Worm (Caenorhabditis elegans) whole organism, L1 larva: ENCODE results near the gene R11.4.

Experiments used
- C04F5.9 ChIP-seq: sonication (generic microtip); optimal IDR thresholded peaks from 2 replicates; lab custom pipeline; 2016; ENCODE audit warnings: missing genetic modification characterization, missing compliant biosample characterization
- C16A3.4 ChIP-seq: fragments of 150-350 bp; optimal IDR thresholded peaks from 2 replicates; lab custom pipeline; 2014; ENCODE audit warnings: missing biosample characterization, missing genetic modification characterization
- Y116A8C.19 ChIP-seq: sonication (generic microtip); optimal IDR thresholded peaks from 2 replicates; lab custom pipeline; 2016; ENCODE audit warnings: missing compliant biosample characterization, missing genetic modification characterization, borderline replicate concordance
- alr-1 ChIP-seq: fragments of 200-800 bp; sonication (Bioruptor generic); optimal IDR thresholded peaks from 2 replicates; lab custom pipeline; 2018; ENCODE audit warnings: borderline replicate concordance, mild to moderate bottlenecking, missing genetic modification characterization, missing compliant biosample characterization
- aly-2 ChIP-seq: fragments of 150-350 bp; optimal IDR thresholded peaks from 2 replicates; lab custom pipeline; 2014; ENCODE audit warnings: missing biosample characterization, missing genetic modification characterization
- ceh-63 ChIP-seq: fragments of 200-800 bp; sonication (Bioruptor generic); optimal IDR thresholded peaks from 2 replicates; lab custom pipeline; 2018; ENCODE audit warnings: mild to moderate bottlenecking, missing genetic modification characterization, missing compliant biosample characterization
- ceh-8 ChIP-seq: fragments of 200-800 bp; sonication (Bioruptor generic); optimal IDR thresholded peaks from 2 replicates; lab custom pipeline; 2018; ENCODE audit warnings: mild to moderate bottlenecking, missing genetic modification characterization, moderate library complexity, missing compliant biosample characterization
- ceh-82 ChIP-seq, 3 experiments: fragments of 150-350 bp in 1 of 3; sonication (generic microtip) in 2 of 3; optimal IDR thresholded peaks; 2 replicates each; lab custom pipeline; 2014 to 2017; ENCODE audit warnings: missing biosample characterization in 3 of 3, missing genetic modification characterization in 3 of 3
- ces-1 ChIP-seq: fragments of 150-350 bp; optimal IDR thresholded peaks from 2 replicates; lab custom pipeline; 2014; ENCODE audit warnings: missing biosample characterization, missing genetic modification reagents, missing genetic modification characterization
- dpl-1 ChIP-seq, 3 experiments: fragments of 150-350 bp in 2 of 3; sonication (generic microtip) in 1 of 3; optimal IDR thresholded peaks; 2 replicates each; lab custom pipeline; 2014 to 2017; ENCODE audit warnings: missing biosample characterization in 3 of 3, missing genetic modification characterization in 3 of 3, missing genetic modification reagents in 3 of 3
- dsc-1 ChIP-seq: sonication (generic microtip); optimal IDR thresholded peaks from 2 replicates; lab custom pipeline; 2016; ENCODE audit warnings: mild to moderate bottlenecking, missing genetic modification characterization, missing compliant biosample characterization
- efl-1 ChIP-seq, 4 experiments: fragments of 150-350 bp; optimal IDR thresholded peaks in 3 of 4; peaks in 1 of 4; 1 replicate in 1 of 4; 2 replicates in 3 of 4; lab custom pipeline; 2014; ENCODE audit warnings: missing biosample characterization in 2 of 4, missing genetic modification characterization in 2 of 4, missing genetic modification reagents in 2 of 4
- efl-3 ChIP-seq: fragments of 200-800 bp; sonication (Bioruptor generic); optimal IDR thresholded peaks from 2 replicates; lab custom pipeline; 2018; ENCODE audit warnings: mild to moderate bottlenecking, missing genetic modification characterization, missing compliant biosample characterization
- egl-13 ChIP-seq: sonication (generic microtip); optimal IDR thresholded peaks from 2 replicates; lab custom pipeline; 2016; ENCODE audit warnings: missing genotype, missing genetic modification reagents, missing genetic modification characterization, missing compliant biosample characterization
- elt-2 ChIP-seq: sonication (generic microtip); optimal IDR thresholded peaks from 2 replicates; lab custom pipeline; 2016; ENCODE audit warnings: missing genetic modification characterization, mild to moderate bottlenecking, inconsistent platforms, missing compliant biosample characterization, missing genetic modification reagents
- elt-3 ChIP-seq, 6 experiments: fragments of 150-350 bp in 1 of 6; sonication (generic microtip); optimal IDR thresholded peaks; 2 replicates each; lab custom pipeline; 2017 to 2018; ENCODE audit warnings: missing biosample characterization in 6 of 6, missing genetic modification characterization in 6 of 6, inconsistent platforms in 1 of 6
- ets-5 ChIP-seq: fragments of 200-800 bp; sonication (Bioruptor generic); IDR thresholded peaks from 2 replicates; pipeline ENCODE4 v1.3.6; 2022; ENCODE audit warnings: missing genetic modification characterization, missing compliant biosample characterization
- fkh-10 ChIP-seq: sonication (generic microtip); optimal IDR thresholded peaks from 2 replicates; lab custom pipeline; 2017; ENCODE audit warnings: missing biosample characterization, missing genetic modification reagents, missing genetic modification characterization
- fkh-4 ChIP-seq: sonication (generic microtip); optimal IDR thresholded peaks from 2 replicates; lab custom pipeline; 2016; ENCODE audit warnings: missing compliant biosample characterization, missing genetic modification characterization, borderline replicate concordance
- fkh-8 ChIP-seq: sonication (generic microtip); optimal IDR thresholded peaks from 2 replicates; lab custom pipeline; 2016; ENCODE audit warnings: mild to moderate bottlenecking, missing genetic modification characterization, missing compliant biosample characterization
- fos-1 ChIP-seq: fragments of 150-350 bp; optimal IDR thresholded peaks from 2 replicates; lab custom pipeline; 2014; ENCODE audit warnings: missing biosample characterization, missing genetic modification characterization
- irx-1 ChIP-seq: sonication (generic microtip); optimal IDR thresholded peaks from 2 replicates; lab custom pipeline; 2016; ENCODE audit warnings: missing genetic modification characterization, missing compliant biosample characterization
- isw-1 ChIP-seq: fragments of 200-800 bp; sonication (Bioruptor generic); IDR thresholded peaks from 2 replicates; pipeline ENCODE4 v1.3.6; 2022; ENCODE audit warnings: missing genetic modification characterization, missing compliant biosample characterization
- lin-13 ChIP-seq: fragments of 150-350 bp; optimal IDR thresholded peaks from 2 replicates; lab custom pipeline; 2014; ENCODE audit warnings: missing biosample characterization, missing genetic modification reagents, missing genetic modification characterization
- lin-15B ChIP-seq: fragments of 150-350 bp; sonication (generic microtip); optimal IDR thresholded peaks from 3 replicates; lab custom pipeline; 2014; ENCODE audit warnings: missing biosample characterization, missing genetic modification characterization
- lir-3 ChIP-seq: sonication (generic microtip); optimal IDR thresholded peaks from 2 replicates; lab custom pipeline; 2016; ENCODE audit warnings: mild to moderate bottlenecking, missing genetic modification characterization, moderate library complexity, missing compliant biosample characterization; ENCODE audit not compliant: poor library complexity
- mep-1 ChIP-seq: fragments of 150-350 bp; optimal IDR thresholded peaks from 2 replicates; lab custom pipeline; 2014; ENCODE audit warnings: missing biosample characterization, missing genetic modification characterization
- nhr-12 ChIP-seq: sonication (generic microtip); optimal IDR thresholded peaks from 2 replicates; lab custom pipeline; 2017; ENCODE audit warnings: missing biosample characterization, missing genetic modification characterization
- nhr-19 ChIP-seq: fragments of 200-800 bp; sonication (Bioruptor generic); conservative IDR thresholded peaks from 2 replicates; pipeline ENCODE4 v1.3.6; 2022; ENCODE audit warnings: missing genetic modification characterization, missing compliant biosample characterization
- nhr-20 ChIP-seq: sonication (generic microtip); optimal IDR thresholded peaks from 2 replicates; lab custom pipeline; 2016; ENCODE audit warnings: mild to moderate bottlenecking, missing genetic modification characterization, missing compliant biosample characterization
- nhr-237 ChIP-seq: fragments of 150-350 bp; optimal IDR thresholded peaks from 2 replicates; lab custom pipeline; 2014; ENCODE audit warnings: missing biosample characterization, missing genetic modification characterization
- nhr-28 ChIP-seq: fragments of 150-350 bp; optimal IDR thresholded peaks from 2 replicates; lab custom pipeline; 2014; ENCODE audit warnings: missing biosample characterization, missing genetic modification characterization
- nhr-47 ChIP-seq: sonication (generic microtip); optimal IDR thresholded peaks from 2 replicates; lab custom pipeline; 2016; ENCODE audit warnings: mild to moderate bottlenecking, missing genetic modification characterization, moderate library complexity, missing compliant biosample characterization
- nhr-76 ChIP-seq: sonication (generic microtip); optimal IDR thresholded peaks from 2 replicates; lab custom pipeline; 2017; ENCODE audit warnings: missing biosample characterization, missing genetic modification characterization
- nhr-77 ChIP-seq: fragments of 150-350 bp; optimal IDR thresholded peaks from 2 replicates; lab custom pipeline; 2014; ENCODE audit warnings: missing biosample characterization, missing genetic modification characterization
- nhr-84 ChIP-seq: sonication (generic microtip); optimal IDR thresholded peaks from 2 replicates; lab custom pipeline; 2017; ENCODE audit warnings: missing biosample characterization, missing genetic modification characterization
- nhr-85 ChIP-seq: sonication (generic microtip); peaks from one replicate; lab custom pipeline; 2016; ENCODE audit warnings: missing genetic modification characterization, inconsistent platforms, missing compliant biosample characterization
- nhr-90 ChIP-seq: sonication (generic microtip); optimal IDR thresholded peaks from 2 replicates; lab custom pipeline; 2016; ENCODE audit warnings: mild to moderate bottlenecking, missing genetic modification characterization, missing compliant biosample characterization; ENCODE audit not compliant: poor library complexity
- pax-3 ChIP-seq: fragments of 200-800 bp; sonication (Bioruptor generic); optimal IDR thresholded peaks from 2 replicates; lab custom pipeline; 2018; ENCODE audit warnings: mild to moderate bottlenecking, missing genetic modification characterization, moderate library complexity, missing compliant biosample characterization
- pqm-1 ChIP-seq: sonication (generic microtip); optimal IDR thresholded peaks from 3 replicates; lab custom pipeline; 2017; ENCODE audit warnings: missing biosample characterization, missing genetic modification characterization
- rnt-1 ChIP-seq: sonication (generic microtip); optimal IDR thresholded peaks from 2 replicates; lab custom pipeline; 2016; ENCODE audit warnings: mild to moderate bottlenecking, missing genetic modification characterization, moderate library complexity, missing compliant biosample characterization
- skn-1 ChIP-seq: fragments of 150-350 bp; optimal IDR thresholded peaks from 2 replicates; lab custom pipeline; 2014; ENCODE audit warnings: missing biosample characterization, missing genetic modification characterization
- snpc-4 ChIP-seq: fragments of 150-350 bp; optimal IDR thresholded peaks from 2 replicates; lab custom pipeline; 2014; ENCODE audit warnings: missing biosample characterization, missing genetic modification characterization
- snu-23 ChIP-seq: sonication (generic microtip); optimal IDR thresholded peaks from 2 replicates; lab custom pipeline; 2016; ENCODE audit warnings: missing genetic modification characterization, missing compliant biosample characterization
- sox-4 ChIP-seq: sonication (generic microtip); optimal IDR thresholded peaks from 2 replicates; lab custom pipeline; 2016; ENCODE audit warnings: missing genetic modification characterization, missing compliant biosample characterization
- sup-37 ChIP-seq: fragments of 200-800 bp; sonication (Bioruptor generic); optimal IDR thresholded peaks from 2 replicates; lab custom pipeline; 2018; ENCODE audit warnings: mild to moderate bottlenecking, missing genetic modification characterization, missing compliant biosample characterization
- tlp-1 ChIP-seq: fragments of 150-350 bp; optimal IDR thresholded peaks from 2 replicates; lab custom pipeline; 2014; ENCODE audit warnings: missing biosample characterization, missing genetic modification characterization
- unc-30 ChIP-seq: sonication (generic microtip); optimal IDR thresholded peaks from 2 replicates; lab custom pipeline; 2017; ENCODE audit warnings: missing biosample characterization, missing genetic modification characterization
- unc-62 ChIP-seq: fragments of 150-350 bp; optimal IDR thresholded peaks from 2 replicates; lab custom pipeline; 2014; ENCODE audit warnings: missing biosample characterization, missing genetic modification reagents, missing genetic modification characterization
- unc-86 ChIP-seq: sonication (generic microtip); optimal IDR thresholded peaks from 2 replicates; lab custom pipeline; 2016; ENCODE audit warnings: missing genetic modification characterization, missing compliant biosample characterization
- vab-15 ChIP-seq: sonication (generic microtip); optimal IDR thresholded peaks from 2 replicates; lab custom pipeline; 2017; ENCODE audit warnings: missing genotype, mild to moderate bottlenecking, missing genetic modification characterization, missing compliant biosample characterization
- zip-4 ChIP-seq: fragments of 200-800 bp; sonication (Bioruptor generic); optimal IDR thresholded peaks from 2 replicates; lab custom pipeline; 2018; ENCODE audit warnings: mild to moderate bottlenecking, missing genetic modification characterization, moderate library complexity, missing compliant biosample characterization

R11.4 gene

ce11 chrX:16205880-16206279, 4.5 kb downstream of the R11.4 start:
- TF ChIP-seq aly-2 (tag; lab: Kevin White, UChicago) (peak; percentile 6), fkh-4 (tag; lab: Kevin White, UChicago) (peak; percentile 3), Y116A8C.19 (tag; lab: Kevin White, UChicago) (no peak), elt-3 (tag; optimal IDR thresholded peaks at IDR 0.05; lab: Kevin White, UChicago) (peak in 1 of 6 experiments; percentile 35), nhr-237 (tag; lab: Kevin White, UChicago) (peak; percentile 68), egl-13 (tag; lab: Kevin White, UChicago) (peak; percentile 64), sox-4 (tag; lab: Kevin White, UChicago) (peak; percentile 82), unc-62 (GFP tag; lab: Kevin White, UChicago) (no peak), nhr-12 (no peak), nhr-47 (tag; lab: Kevin White, UChicago) (peak; percentile 94), lir-3 (no peak), nhr-28 (no peak), nhr-76 (no peak), sup-37 (GFP tag; lab: Kevin White, UChicago) (peak; percentile 62), lin-13 (GFP tag; lab: Kevin White, UChicago) (peak; percentile 32), zip-4 (GFP tag; lab: Kevin White, UChicago) (peak; percentile 43), tlp-1 (tag; lab: Kevin White, UChicago) (no peak), nhr-90 (peak; percentile 80), lin-15B (tag; lab: Kevin White, UChicago) (no peak), nhr-85 (tag; lab: Kevin White, UChicago) (peak; percentile 77), alr-1 (tag; lab: Kevin White, UChicago) (no peak), ceh-63 (peak; percentile 11), dpl-1 (GFP tag; optimal IDR thresholded peaks at IDR 0.05; lab: Kevin White, UChicago) (peak in 2 of 3 experiments; percentile 1 to 37), nhr-77 (tag; lab: Kevin White, UChicago) (peak; percentile 65), irx-1 (tag; lab: Kevin White, UChicago) (peak; percentile 83), nhr-20 (tag; lab: Kevin White, UChicago) (peak; percentile 73), efl-1 (optimal IDR thresholded peaks at IDR 0.05; lab: Kevin White, UChicago) (peak; percentile 39 to 48), efl-1 (GFP tag; optimal IDR thresholded peaks at IDR 0.05 in 1 of 2; lab: Kevin White, UChicago) (peak in 1 of 2 experiments; percentile 2), snpc-4 (peak; percentile 74), vab-15 (tag; lab: Kevin White, UChicago) (peak; percentile 47), efl-3 (GFP tag; lab: Kevin White, UChicago) (peak; percentile 37), ceh-82 (tag; optimal IDR thresholded peaks at IDR 0.05; lab: Kevin White, UChicago) (peak; percentile 60 to 83 (median 76)), snu-23 (GFP tag; lab: Kevin White, UChicago) (peak; percentile 90), ets-5 (GFP tag; lab: Robert Waterston, UW) (no peak), elt-2 (tag; lab: Kevin White, UChicago) (peak; percentile 63), pax-3 (peak; percentile 46), skn-1 (tag; lab: Kevin White, UChicago) (peak; percentile 71), pqm-1 (tag; lab: Kevin White, UChicago) (no peak), fkh-8 (peak; percentile 79), fkh-10 (peak; percentile 90), C04F5.9 (tag; lab: Kevin White, UChicago) (peak; percentile 30), ces-1 (GFP tag; lab: Kevin White, UChicago) (no peak), C16A3.4 (tag; lab: Kevin White, UChicago) (peak; percentile 81), nhr-84 (tag; lab: Kevin White, UChicago) (no peak), mep-1 (peak; percentile 58), rnt-1 (tag; lab: Kevin White, UChicago) (peak; percentile 37), ceh-8 (GFP tag; lab: Kevin White, UChicago) (peak; percentile 41), fos-1 (tag; lab: Kevin White, UChicago) (peak; percentile 45), unc-30 (no peak), dsc-1 (tag; lab: Kevin White, UChicago) (peak; percentile 94), nhr-19 (GFP tag; lab: Robert Waterston, UW) (peak; percentile 63), unc-86 (tag; lab: Kevin White, UChicago) (peak; percentile 57), isw-1 (GFP tag; lab: Robert Waterston, UW) (peak; percentile 26)
